Worm (Caenorhabditis elegans) whole organism, midembryonic: ENCODE results near the gene W09D10.4.

Experiments used
- cog-1 ChIP-seq: sonication (generic microtip); optimal IDR thresholded peaks from 2 replicates; lab custom pipeline; 2016; ENCODE audit warnings: missing genetic modification characterization, missing compliant biosample characterization
- flt-1 ChIP-seq: fragments of 200-800 bp; sonication (Bioruptor generic); IDR thresholded peaks from 2 replicates; pipeline ENCODE4 v1.3.6; 2022; ENCODE audit warnings: missing genetic modification characterization, missing compliant biosample characterization
- med-1 ChIP-seq: sonication (generic microtip); optimal IDR thresholded peaks from 2 replicates; lab custom pipeline; 2017; ENCODE audit warnings: missing genetic modification characterization, mild to moderate bottlenecking, missing compliant biosample characterization, antibody characterized with exemption, missing genetic modification reagents; ENCODE audit not compliant: insufficient read depth

DNA sequence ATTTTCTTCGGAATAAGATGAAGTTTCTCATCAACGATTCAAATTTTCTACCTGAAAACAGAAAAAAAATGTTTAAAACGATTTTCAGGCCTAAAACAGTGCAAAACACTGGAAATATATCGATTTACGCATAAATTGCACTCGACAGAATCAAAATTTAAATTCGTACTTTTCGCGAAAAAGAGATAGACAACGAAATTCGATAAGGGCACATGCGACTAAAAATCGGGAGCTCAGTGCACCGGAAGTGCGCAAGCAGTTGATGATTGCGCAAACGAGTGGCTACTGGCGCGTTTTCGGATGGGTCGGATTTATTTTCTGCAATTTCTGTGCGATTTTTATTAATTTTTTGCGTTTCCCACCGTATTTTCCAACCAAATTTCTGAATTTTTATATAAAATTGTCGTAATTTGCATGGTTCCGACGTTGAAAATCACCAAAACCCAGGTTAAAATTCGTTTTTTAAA, 9.0 kb downstream of the W09D10.4 start, which contains the start of the genes Y39A1A.21 and Y39A1A.22:
- TF ChIP-seq med-1 (peak; percentile 55), cog-1 (tag; lab: Kevin White, UChicago) (no peak), flt-1 (GFP tag; lab: Robert Waterston, UW) (peak; percentile 79; the same call in 1 of the 2 replicates)
